Worm (Caenorhabditis elegans): Measurements from ENCODE around the gene mecr-1.

Gene mecr-1

ce11 chrII:13164062-13164461, 23.1 kb downstream of the mecr-1 start:
- TF ChIP-seq hmbx-1 (tag; optimal IDR thresholded peaks at IDR 0.05) (no peak), tbx-11 (GFP tag; IDR thresholded peaks at IDR 0.05) (no peak), pes-1 (GFP tag; IDR thresholded peaks at IDR 0.05) (no peak), aly-1 (tag; optimal IDR thresholded peaks at IDR 0.05) (no peak), ets-7 (tag; optimal IDR thresholded peaks at IDR 0.05) (no peak), hmg-4 (GFP tag; optimal IDR thresholded peaks at IDR 0.05) (no peak), ceh-36 (tag; optimal IDR thresholded peaks at IDR 0.05) (no peak), ceh-13 (GFP tag; optimal IDR thresholded peaks at IDR 0.05) (no peak), tra-4 (tag; optimal IDR thresholded peaks at IDR 0.05) (no peak), flt-1 (GFP tag; IDR thresholded peaks at IDR 0.05) (no peak), sea-1 (GFP tag; conservative IDR thresholded peaks at IDR 0.05) (no peak), B0310.2 (tag; optimal IDR thresholded peaks at IDR 0.05) (no peak), tbx-37 (GFP tag; conservative IDR thresholded peaks at IDR 0.05) (no peak), F13C5.2 (tag; optimal IDR thresholded peaks at IDR 0.05) (no peak), ama-1 (optimal IDR thresholded peaks at IDR 0.05) (no peak), scrt-1 (GFP tag; IDR thresholded peaks at IDR 0.05) (no peak), hnd-1 (tag; optimal IDR thresholded peaks at IDR 0.05) (no peak)

ce11 chrII:13163009-13163408, 24.1 kb downstream of the mecr-1 start:
- TF ChIP-seq tra-4 (tag; optimal IDR thresholded peaks at IDR 0.05) (no peak), ceh-13 (GFP tag; optimal IDR thresholded peaks at IDR 0.05) (no peak), B0310.2 (tag; optimal IDR thresholded peaks at IDR 0.05) (no peak), ets-7 (tag; optimal IDR thresholded peaks at IDR 0.05) (no peak), pes-1 (GFP tag; IDR thresholded peaks at IDR 0.05) (no peak), hmbx-1 (tag; optimal IDR thresholded peaks at IDR 0.05) (no peak), hmg-4 (GFP tag; optimal IDR thresholded peaks at IDR 0.05) (no peak), sea-1 (GFP tag; conservative IDR thresholded peaks at IDR 0.05) (no peak), F13C5.2 (tag; optimal IDR thresholded peaks at IDR 0.05) (no peak)

ce11 chrII:13159869-13160268, 27.2 kb downstream of the mecr-1 start:
- TF ChIP-seq tbx-37 (GFP tag; conservative IDR thresholded peaks at IDR 0.05), result no peak

ce11 chrII:13156971-13157370, 30.1 kb downstream of the mecr-1 start, which contains the start of the genes hpr-17 and F32A11.1:
hpr-17 (minus strand) TSS chrII:13157047.
F32A11.1 (plus strand) TSS chrII:13157329.
- TF ChIP-seq pes-1 (GFP tag; IDR thresholded peaks at IDR 0.05) (0 out of 2 replicates have a peak, but pooled peaks have one; percentile 23), hmg-4 (GFP tag; optimal IDR thresholded peaks at IDR 0.05) (no peak), ets-7 (tag; optimal IDR thresholded peaks at IDR 0.05) (no peak)

ce11 chrII:13156071-13156470, 31.0 kb downstream of the mecr-1 start:
- TF ChIP-seq hmbx-1 (tag; optimal IDR thresholded peaks at IDR 0.05) (no peak), pes-1 (GFP tag; IDR thresholded peaks at IDR 0.05) (no peak), tbx-37 (GFP tag; conservative IDR thresholded peaks at IDR 0.05) (no peak), ets-7 (tag; optimal IDR thresholded peaks at IDR 0.05) (no peak), ceh-36 (tag; optimal IDR thresholded peaks at IDR 0.05) (no peak), sea-1 (GFP tag; conservative IDR thresholded peaks at IDR 0.05) (no peak), aly-1 (tag; optimal IDR thresholded peaks at IDR 0.05) (no peak), hnd-1 (tag; optimal IDR thresholded peaks at IDR 0.05) (no peak), ceh-13 (GFP tag; optimal IDR thresholded peaks at IDR 0.05) (no peak), ama-1 (optimal IDR thresholded peaks at IDR 0.05) (no peak), scrt-1 (GFP tag; IDR thresholded peaks at IDR 0.05) (no peak), F13C5.2 (tag; optimal IDR thresholded peaks at IDR 0.05) (no peak), hmg-4 (GFP tag; optimal IDR thresholded peaks at IDR 0.05) (no peak), tra-4 (tag; optimal IDR thresholded peaks at IDR 0.05) (no peak), B0310.2 (tag; optimal IDR thresholded peaks at IDR 0.05) (no peak), flt-1 (GFP tag; IDR thresholded peaks at IDR 0.05) (no peak), tbx-11 (GFP tag; IDR thresholded peaks at IDR 0.05) (no peak)

ce11 chrII:13153299-13153698, 33.8 kb downstream of the mecr-1 start, which contains the start of gene spe-18:
spe-18 (minus strand) TSS chrII:13153399.
- TF ChIP-seq pes-1 (GFP tag; IDR thresholded peaks at IDR 0.05) (no peak), tra-4 (tag; optimal IDR thresholded peaks at IDR 0.05) (no peak), tbx-37 (GFP tag; conservative IDR thresholded peaks at IDR 0.05) (no peak), ets-7 (tag; optimal IDR thresholded peaks at IDR 0.05) (no peak), ceh-13 (GFP tag; optimal IDR thresholded peaks at IDR 0.05) (no peak), ceh-36 (tag; optimal IDR thresholded peaks at IDR 0.05) (no peak), hmg-4 (GFP tag; optimal IDR thresholded peaks at IDR 0.05) (no peak), sea-1 (GFP tag; conservative IDR thresholded peaks at IDR 0.05) (no peak), hnd-1 (tag; optimal IDR thresholded peaks at IDR 0.05) (no peak)

ce11 chrII:13152409-13152808, 34.7 kb downstream of the mecr-1 start:
- TF ChIP-seq hmbx-1 (tag; optimal IDR thresholded peaks at IDR 0.05) (no peak), B0310.2 (tag; optimal IDR thresholded peaks at IDR 0.05) (no peak)

ce11 chrII:13149965-13150364, 37.1 kb downstream of the mecr-1 start:
- TF ChIP-seq ceh-13 (GFP tag; optimal IDR thresholded peaks at IDR 0.05), result no peak
- no peak for TF ChIP-seq ets-7 (tag; optimal IDR thresholded peaks at IDR 0.05)
- TF ChIP-seq flt-1 (GFP tag; IDR thresholded peaks at IDR 0.05), result no peak
- TF ChIP-seq sea-1 (GFP tag; conservative IDR thresholded peaks at IDR 0.05), result no peak
- TF ChIP-seq scrt-1 (GFP tag; IDR thresholded peaks at IDR 0.05), result no peak
- no peak for TF ChIP-seq pes-1 (GFP tag; IDR thresholded peaks at IDR 0.05)
- no peak for TF ChIP-seq ceh-36 (tag; optimal IDR thresholded peaks at IDR 0.05)
- no peak for TF ChIP-seq F13C5.2 (tag; optimal IDR thresholded peaks at IDR 0.05)
- TF ChIP-seq tbx-37 (GFP tag; conservative IDR thresholded peaks at IDR 0.05), result no peak
- no peak for TF ChIP-seq hmg-4 (GFP tag; optimal IDR thresholded peaks at IDR 0.05)
- TF ChIP-seq tra-4 (tag; optimal IDR thresholded peaks at IDR 0.05), result no peak
- no peak for TF ChIP-seq hnd-1 (tag; optimal IDR thresholded peaks at IDR 0.05)
- TF ChIP-seq tbx-11 (GFP tag; IDR thresholded peaks at IDR 0.05), result no peak
- no peak for TF ChIP-seq aly-1 (tag; optimal IDR thresholded peaks at IDR 0.05)
- TF ChIP-seq B0310.2 (tag; optimal IDR thresholded peaks at IDR 0.05), result no peak
- TF ChIP-seq hmbx-1 (tag; optimal IDR thresholded peaks at IDR 0.05), result no peak
- TF ChIP-seq ama-1 (optimal IDR thresholded peaks at IDR 0.05), result no peak
